Worm (Caenorhabditis elegans) whole organism, L4 larva: ENCODE results near the gene npr-22.

Source experiments
- ZK546.5 ChIP-seq, 2 experiments: sonication (generic microtip); optimal IDR thresholded peaks; 2 replicates each; lab custom pipeline; 2017; ENCODE audit warnings: missing biosample characterization in 2 of 2, missing genetic modification characterization in 2 of 2
- aly-2 ChIP-seq: sonication (generic microtip); optimal IDR thresholded peaks from 2 replicates; lab custom pipeline; 2018; ENCODE audit warnings: missing biosample characterization, missing genetic modification characterization
- ces-1 ChIP-seq: fragments of 150-350 bp; sonication (generic microtip); optimal IDR thresholded peaks from 4 replicates; lab custom pipeline; 2014; ENCODE audit warnings: missing biosample characterization, missing genetic modification reagents, missing genetic modification characterization
- fos-1 ChIP-seq: fragments of 150-350 bp; optimal IDR thresholded peaks from 2 replicates; lab custom pipeline; 2014; ENCODE audit warnings: missing biosample characterization, missing genetic modification characterization
- hmg-1.1 ChIP-seq: fragments of 200-800 bp; sonication (Bioruptor generic); IDR thresholded peaks from 2 replicates; pipeline ENCODE4 v1.3.6; 2022; ENCODE audit warnings: missing genetic modification reagents, missing genetic modification characterization, missing compliant biosample characterization
- jun-1 ChIP-seq: fragments of 150-350 bp; optimal IDR thresholded peaks from 2 replicates; lab custom pipeline; 2014; ENCODE audit warnings: missing biosample characterization, missing genetic modification reagents, missing genetic modification characterization
- mep-1 ChIP-seq: fragments of 150-350 bp; sonication (generic microtip); optimal IDR thresholded peaks from 3 replicates; lab custom pipeline; 2014; ENCODE audit warnings: missing biosample characterization, missing genetic modification characterization
- nhr-237 ChIP-seq: sonication (generic microtip); optimal IDR thresholded peaks from 2 replicates; lab custom pipeline; 2017; ENCODE audit warnings: missing biosample characterization, missing genetic modification characterization
- nhr-28 ChIP-seq: fragments of 150-350 bp; optimal IDR thresholded peaks from 2 replicates; lab custom pipeline; 2014; ENCODE audit warnings: missing biosample characterization, missing genetic modification characterization
- nhr-77 ChIP-seq: fragments of 150-350 bp; optimal IDR thresholded peaks from 2 replicates; lab custom pipeline; 2014; ENCODE audit warnings: missing biosample characterization, missing genetic modification characterization
- ztf-11 ChIP-seq: fragments of 150-350 bp; optimal IDR thresholded peaks from 2 replicates; lab custom pipeline; 2014; ENCODE audit warnings: missing biosample characterization, missing genetic modification characterization

DNA sequence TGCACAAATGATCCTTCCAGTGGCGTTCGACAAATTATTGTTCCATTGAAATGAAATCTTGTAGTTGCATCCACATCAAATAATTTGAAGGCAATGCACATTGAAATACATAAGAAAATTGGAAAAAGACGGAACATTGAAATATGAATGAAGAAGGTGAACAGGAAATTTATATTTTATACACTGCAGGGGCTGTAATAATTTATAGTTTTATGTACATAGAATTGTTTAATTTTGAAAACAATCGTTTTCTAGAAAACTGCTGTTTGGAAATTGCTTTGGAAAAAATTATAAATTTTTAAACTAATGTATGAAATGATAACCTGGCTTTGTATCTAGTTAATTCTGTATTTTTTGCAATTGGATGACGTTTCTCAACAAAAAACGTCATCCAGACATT is 36.1 kb downstream of the npr-22 start, which contains the start of gene Y59H11AR.3:
- TF ChIP-seq ztf-11 (tag; lab: Kevin White, UChicago): no peak
- TF ChIP-seq ZK546.5 (tag; optimal IDR thresholded peaks at IDR 0.05; lab: Kevin White, UChicago): no peak
- TF ChIP-seq fos-1 (tag; lab: Kevin White, UChicago): no peak
- TF ChIP-seq aly-2 (tag; lab: Kevin White, UChicago): no peak
- TF ChIP-seq nhr-77 (tag; lab: Kevin White, UChicago): no peak
- no peak for TF ChIP-seq nhr-28 (tag; lab: Kevin White, UChicago)
- TF ChIP-seq nhr-237: no peak
- no peak for TF ChIP-seq mep-1 (tag; lab: Kevin White, UChicago)
- no peak for TF ChIP-seq jun-1 (tag; lab: Kevin White, UChicago)
- no peak for TF ChIP-seq ces-1 (GFP tag; lab: Kevin White, UChicago)
- TF ChIP-seq hmg-1.1 (GFP tag; lab: Robert Waterston, UW): no peak
